Worm (Caenorhabditis elegans) whole organism, L2 larva: ENCODE results near the gene acs-14.

ENCODE experiments used
- crh-2 ChIP-seq: sonication (generic microtip); optimal IDR thresholded peaks from 2 replicates; lab custom pipeline; 2017; ENCODE audit warnings: missing biosample characterization, missing genetic modification characterization
- dmd-4 ChIP-seq: sonication (generic microtip); optimal IDR thresholded peaks from 2 replicates; lab custom pipeline; 2017; ENCODE audit warnings: missing biosample characterization, missing genetic modification characterization
- nhr-11 ChIP-seq: fragments of 150-350 bp; optimal IDR thresholded peaks from 2 replicates; lab custom pipeline; 2014; ENCODE audit warnings: missing biosample characterization, missing genetic modification characterization
- nhr-237 ChIP-seq: fragments of 150-350 bp; optimal IDR thresholded peaks from 2 replicates; lab custom pipeline; 2014; ENCODE audit warnings: missing biosample characterization, missing genetic modification characterization
- ztf-4 ChIP-seq: fragments of 150-350 bp; optimal IDR thresholded peaks from 2 replicates; lab custom pipeline; 2014; ENCODE audit warnings: missing biosample characterization, missing genetic modification characterization

- no peak for TF ChIP-seq nhr-11
- TF ChIP-seq crh-2: no peak
- TF ChIP-seq ztf-4: no peak
- TF ChIP-seq nhr-237 (tag; lab: Kevin White, UChicago): no peak
- no peak for TF ChIP-seq dmd-4
Measured at ce11 chrV:9492460-9492859, 15.5 kb upstream of the acs-14 start.
